Fruit fly (Drosophila melanogaster) whole organism, embryonic: ENCODE results near the gene CG17906.

ENCODE experiments used
- ATbp ChIP-seq: fragments of 200-800 bp; sonication (Bioruptor generic); optimal IDR thresholded peaks from 2 replicates; lab custom pipeline; 2017; ENCODE audit warnings: missing biosample characterization, mild to moderate bottlenecking, missing genetic modification characterization, missing genetic modification reagents
- Atf-2 ChIP-seq: fragments of 200-800 bp; sonication (Bioruptor generic); optimal IDR thresholded peaks from 2 replicates; lab custom pipeline; 2016; ENCODE audit warnings: missing biosample characterization, missing genetic modification characterization
- Bgb ChIP-seq: fragments of 200-800 bp; sonication (Bioruptor generic); IDR thresholded peaks from 2 replicates; pipeline ENCODE4 v1.3.6; 2022; ENCODE audit warnings: missing biosample characterization, missing genetic modification characterization; ENCODE audit not compliant: partially characterized antibody
- Blimp-1 ChIP-seq: fragments of 200-800 bp; sonication (Bioruptor generic); optimal IDR thresholded peaks from 3 replicates; lab custom pipeline; 2018; ENCODE audit warnings: missing biosample characterization, missing genetic modification characterization, mild to moderate bottlenecking, moderate library complexity, missing genetic modification reagents
- CG10274 ChIP-seq: fragments of 200-800 bp; sonication (Bioruptor generic); optimal IDR thresholded peaks from 3 replicates; lab custom pipeline; 2017; ENCODE audit warnings: missing biosample characterization, mild to moderate bottlenecking, missing genetic modification characterization
- CG11398 ChIP-seq: fragments of 200-800 bp; sonication (Bioruptor generic); optimal IDR thresholded peaks from 2 replicates; lab custom pipeline; 2016; ENCODE audit warnings: missing biosample characterization, missing genetic modification characterization
- CG11456 ChIP-seq: fragments of 200-800 bp; sonication (Bioruptor generic); IDR thresholded peaks from 3 replicates; pipeline ENCODE4 v1.3.6; 2022; ENCODE audit warnings: missing biosample characterization, missing genetic modification characterization
- CG11695 ChIP-seq: fragments of 200-800 bp; sonication (Bioruptor generic); IDR thresholded peaks from 3 replicates; pipeline ENCODE4 v1.3.6; 2022; ENCODE audit warnings: missing biosample characterization, missing genetic modification characterization
- CG12071 ChIP-seq: fragments of 200-800 bp; sonication (Bioruptor generic); optimal IDR thresholded peaks from 3 replicates; lab custom pipeline; 2018; ENCODE audit warnings: missing biosample characterization, mild to moderate bottlenecking, missing genetic modification characterization
- CG12659 ChIP-seq: fragments of 200-800 bp; sonication (Bioruptor generic); optimal IDR thresholded peaks from 3 replicates; lab custom pipeline; 2017; ENCODE audit warnings: mild to moderate bottlenecking, missing biosample characterization, missing genetic modification reagents, missing genetic modification characterization
- CG12769 ChIP-seq: fragments of 200-800 bp; sonication (Bioruptor generic); optimal IDR thresholded peaks from 2 replicates; lab custom pipeline; 2019; ENCODE audit warnings: missing biosample characterization, mild to moderate bottlenecking, missing genetic modification characterization, moderate library complexity
- CG13296 ChIP-seq: fragments of 200-800 bp; sonication (Bioruptor generic); optimal IDR thresholded peaks from 3 replicates; lab custom pipeline; 2018; ENCODE audit warnings: missing biosample characterization, mild to moderate bottlenecking, missing genetic modification characterization
- CG15601 ChIP-seq: fragments of 200-800 bp; sonication (Bioruptor generic); optimal IDR thresholded peaks from 3 replicates; lab custom pipeline; 2019; ENCODE audit warnings: missing biosample characterization, mild to moderate bottlenecking, missing genetic modification characterization, moderate library complexity
- CG15696 ChIP-seq: fragments of 200-800 bp; sonication (Bioruptor generic); optimal IDR thresholded peaks from 2 replicates; lab custom pipeline; 2019; ENCODE audit warnings: missing biosample characterization, mild to moderate bottlenecking, missing genetic modification characterization, moderate library complexity
- CG17186 ChIP-seq: fragments of 200-800 bp; sonication (Bioruptor generic); optimal IDR thresholded peaks from 3 replicates; lab custom pipeline; 2017; ENCODE audit warnings: missing biosample characterization, missing genetic modification reagents, missing genetic modification characterization
- CG17385 ChIP-seq: fragments of 200-800 bp; sonication (Bioruptor generic); optimal IDR thresholded peaks from 3 replicates; lab custom pipeline; 2018; ENCODE audit warnings: missing biosample characterization, mild to moderate bottlenecking, missing genetic modification characterization
- CG17568 ChIP-seq: fragments of 200-800 bp; sonication (Bioruptor generic); optimal IDR thresholded peaks from 2 replicates; lab custom pipeline; 2018; ENCODE audit warnings: missing biosample characterization, mild to moderate bottlenecking, missing genetic modification characterization, moderate library complexity
- CG2120 ChIP-seq: fragments of 200-800 bp; sonication (Bioruptor generic); optimal IDR thresholded peaks from 3 replicates; lab custom pipeline; 2016; ENCODE audit warnings: missing biosample characterization, missing genetic modification characterization
- CG30020 ChIP-seq: fragments of 200-800 bp; optimal IDR thresholded peaks from 2 replicates; lab custom pipeline; 2019; ENCODE audit warnings: missing biosample characterization, mild to moderate bottlenecking, missing genetic modification characterization, moderate library complexity
- CG3281 ChIP-seq: fragments of 200-800 bp; sonication (Bioruptor generic); optimal IDR thresholded peaks from 3 replicates; lab custom pipeline; 2017; ENCODE audit warnings: missing biosample characterization, mild to moderate bottlenecking, missing genetic modification characterization
- CG6813 ChIP-seq: fragments of 200-800 bp; sonication (Bioruptor generic); optimal IDR thresholded peaks from 2 replicates; lab custom pipeline; 2017; ENCODE audit warnings: missing biosample characterization, missing genetic modification characterization, mild to moderate bottlenecking, moderate library complexity, missing genetic modification reagents
- CG7372 ChIP-seq: fragments of 200-800 bp; sonication (Bioruptor generic); IDR thresholded peaks from 2 replicates; pipeline ENCODE4 v1.3.6; 2022; ENCODE audit warnings: missing biosample characterization, missing genetic modification characterization
- CG8089 ChIP-seq: fragments of 200-800 bp; sonication (Bioruptor generic); optimal IDR thresholded peaks from 3 replicates; lab custom pipeline; 2016; ENCODE audit warnings: missing biosample characterization, missing genetic modification characterization
- CG9876 ChIP-seq: fragments of 200-800 bp; sonication (Bioruptor generic); optimal IDR thresholded peaks from 2 replicates; lab custom pipeline; 2016; ENCODE audit warnings: missing biosample characterization, missing genetic modification characterization
- D19B ChIP-seq: fragments of 200-800 bp; sonication (Bioruptor generic); optimal IDR thresholded peaks from 2 replicates; lab custom pipeline; 2017; ENCODE audit warnings: missing biosample characterization, mild to moderate bottlenecking, missing genetic modification characterization
- Dll ChIP-seq: fragments of 200-800 bp; sonication (Bioruptor generic); IDR thresholded peaks from 4 replicates; pipeline ENCODE4 v1.3.6; 2022; ENCODE audit warnings: missing biosample characterization, missing genetic modification characterization; ENCODE audit not compliant: partially characterized antibody
- Ets97D ChIP-seq: fragments of 200-800 bp; sonication (Bioruptor generic); optimal IDR thresholded peaks from 3 replicates; lab custom pipeline; 2016; ENCODE audit warnings: missing biosample characterization, missing genetic modification characterization
- Fer1 ChIP-seq: fragments of 200-800 bp; sonication (Bioruptor generic); optimal IDR thresholded peaks from 2 replicates; lab custom pipeline; 2017; ENCODE audit warnings: missing biosample characterization, mild to moderate bottlenecking, missing genetic modification characterization
- Fer2 ChIP-seq: fragments of 200-800 bp; sonication (Bioruptor generic); optimal IDR thresholded peaks from 2 replicates; lab custom pipeline; 2018; ENCODE audit warnings: missing biosample characterization, mild to moderate bottlenecking, missing genetic modification characterization, moderate library complexity
- GATAe ChIP-seq: fragments of 200-800 bp; sonication (Bioruptor generic); conservative IDR thresholded peaks from 2 replicates; pipeline ENCODE4 v1.3.6; 2022; ENCODE audit warnings: missing biosample characterization, missing genetic modification characterization
- Lhr ChIP-seq: fragments of 200-800 bp; sonication (Bioruptor generic); optimal IDR thresholded peaks from 3 replicates; lab custom pipeline; 2017; ENCODE audit warnings: mild to moderate bottlenecking, missing biosample characterization, missing genetic modification reagents, missing genetic modification characterization
- MESR4 ChIP-seq: fragments of 200-800 bp; sonication (Bioruptor generic); optimal IDR thresholded peaks from 2 replicates; lab custom pipeline; 2018; ENCODE audit warnings: missing biosample characterization, mild to moderate bottlenecking, missing genetic modification characterization, moderate library complexity
- Mrtf ChIP-seq: fragments of 200-800 bp; sonication (Bioruptor generic); IDR thresholded peaks from 3 replicates; pipeline ENCODE4 v1.3.6; 2022; ENCODE audit warnings: missing biosample characterization, missing genetic modification characterization
- Nf-YB ChIP-seq: fragments of 200-800 bp; sonication (Bioruptor generic); optimal IDR thresholded peaks from 3 replicates; lab custom pipeline; 2019; ENCODE audit warnings: missing biosample characterization, mild to moderate bottlenecking, missing genetic modification characterization, moderate library complexity
- Pdp1 ChIP-seq, 2 experiments: fragments of 200-800 bp; sonication (Bioruptor generic); optimal IDR thresholded peaks; 3 replicates each; lab custom pipeline; 2016; ENCODE audit warnings: missing biosample characterization in 2 of 2, missing genetic modification characterization in 2 of 2, mild to moderate bottlenecking in 1 of 2, moderate library complexity in 1 of 2
- chif ChIP-seq, 2 experiments: fragments of 200-800 bp; sonication (Bioruptor generic); optimal IDR thresholded peaks; 3 replicates each; lab custom pipeline; 2016; ENCODE audit warnings: missing biosample characterization in 2 of 2, missing genetic modification characterization in 2 of 2
- dmrt99B ChIP-seq: fragments of 200-800 bp; sonication (Bioruptor generic); optimal IDR thresholded peaks from 2 replicates; lab custom pipeline; 2018; ENCODE audit warnings: missing biosample characterization, mild to moderate bottlenecking, missing genetic modification characterization, moderate library complexity
- exex ChIP-seq: fragments of 200-800 bp; sonication (Bioruptor generic); optimal IDR thresholded peaks from 4 replicates; lab custom pipeline; 2018; ENCODE audit warnings: missing biosample characterization, mild to moderate bottlenecking, missing genetic modification characterization, moderate library complexity
- gsb ChIP-seq: fragments of 200-800 bp; sonication (Bioruptor generic); IDR thresholded peaks from 2 replicates; pipeline ENCODE4 v1.3.6; 2022; ENCODE audit warnings: missing biosample characterization, missing genetic modification characterization
- her ChIP-seq: fragments of 200-800 bp; sonication (Bioruptor generic); optimal IDR thresholded peaks from 2 replicates; lab custom pipeline; 2016; ENCODE audit warnings: missing biosample characterization, missing genetic modification characterization
- lab ChIP-seq: fragments of 200-800 bp; sonication (Bioruptor generic); optimal IDR thresholded peaks from 3 replicates; lab custom pipeline; 2017; ENCODE audit warnings: missing biosample characterization, missing genetic modification characterization, mild to moderate bottlenecking, moderate library complexity, missing genetic modification reagents
- lov ChIP-seq, 2 experiments: fragments of 200-800 bp in 1 of 2; fragments of >200 bp in 1 of 2; sonication (Bioruptor generic) in 1 of 2; IDR thresholded peaks in 1 of 2; optimal IDR thresholded peaks in 1 of 2; 2 replicates in 1 of 2; 3 replicates in 1 of 2; pipeline versions ENCODE4 v1.3.6 to Lab custom; 2017 to 2022; ENCODE audit warnings: missing biosample characterization in 1 of 2, missing genetic modification characterization in 1 of 2
- mirr ChIP-seq: fragments of 200-800 bp; sonication (Bioruptor generic); optimal IDR thresholded peaks from 3 replicates; lab custom pipeline; 2018; ENCODE audit warnings: missing biosample characterization, mild to moderate bottlenecking, missing genetic modification characterization
- odd ChIP-seq: fragments of 200-800 bp; sonication (Bioruptor generic); optimal IDR thresholded peaks from 2 replicates; lab custom pipeline; 2017; ENCODE audit warnings: missing biosample characterization, mild to moderate bottlenecking, missing genetic modification characterization
- sens ChIP-seq: fragments of 200-800 bp; sonication (Bioruptor generic); peaks from one replicate; lab custom pipeline; 2016; ENCODE audit warnings: missing biosample characterization, missing genetic modification characterization
- tap ChIP-seq: fragments of 200-800 bp; optimal IDR thresholded peaks from 3 replicates; lab custom pipeline; 2019; ENCODE audit warnings: missing biosample characterization, mild to moderate bottlenecking, missing genetic modification characterization, moderate library complexity
- tin ChIP-seq: fragments of 200-800 bp; sonication (Bioruptor generic); optimal IDR thresholded peaks from 3 replicates; lab custom pipeline; 2016; ENCODE audit warnings: missing biosample characterization, missing genetic modification characterization
- usp ChIP-seq: fragments of >200 bp; optimal IDR thresholded peaks from 2 replicates; lab custom pipeline; 2017; ENCODE audit warnings: missing biosample characterization, missing genetic modification characterization
- zf30C ChIP-seq: fragments of 200-800 bp; sonication (Bioruptor generic); optimal IDR thresholded peaks from 3 replicates; lab custom pipeline; 2018; ENCODE audit warnings: missing biosample characterization, mild to moderate bottlenecking, missing genetic modification characterization

CG17906 gene

dm6 chr2L:8998237-8998636 lies 4.0 kb downstream of the CG17906 start, which contains the start of gene Try29F:
Gene Try29F, plus strand, starts transcription at chr2L:8998537.
- TF ChIP-seq Blimp-1 (no peak), CG2120 (GFP tag; lab: Kevin White, UChicago) (no peak), lov (optimal IDR thresholded peaks at IDR 0.05; lab: Kevin White, UChicago) (no peak), lov (GFP tag; IDR thresholded peaks at IDR 0.05; lab: Robert Waterston, UW) (no peak), Atf-2 (GFP tag; lab: Kevin White, UChicago) (no peak), CG11456 (GFP tag; lab: Robert Waterston, UW) (0 out of 3 replicates have a peak, but pooled peaks have one; percentile 1), Bgb (GFP tag; lab: Robert Waterston, UW) (no peak), CG12659 (GFP tag; lab: Kevin White, UChicago) (no peak), Dll (no peak), CG11398 (no peak)

- TF ChIP-seq ATbp (peak; percentile 9), CG10274 (no peak), lab (peak; percentile 18), CG17385 (peak; percentile 2), mirr (GFP tag; lab: Kevin White, UChicago) (peak; percentile 47), odd (peak; percentile 6), exex (tag; lab: Kevin White, UChicago) (peak; percentile 49), Lhr (GFP tag; lab: Kevin White, UChicago) (no peak), D19B (GFP tag; lab: Kevin White, UChicago) (peak; percentile 22), Nf-YB (no peak), chif (GFP tag; optimal IDR thresholded peaks at IDR 0.05; lab: Kevin White, UChicago) (no peak), CG11695 (no peak), zf30C (GFP tag; lab: Kevin White, UChicago) (no peak), Ets97D (GFP tag; lab: Kevin White, UChicago) (no peak), CG13296 (GFP tag; lab: Kevin White, UChicago) (peak; percentile 38), CG3281 (GFP tag; lab: Kevin White, UChicago) (peak; percentile 7), Fer2 (tag; lab: Kevin White, UChicago) (no peak), CG8089 (GFP tag; lab: Kevin White, UChicago) (no peak), CG7372 (GFP tag; lab: Robert Waterston, UW) (no peak), CG9876 (no peak), CG6813 (GFP tag; lab: Kevin White, UChicago) (peak; percentile 17), CG15696 (tag; lab: Kevin White, UChicago) (no peak), gsb (GFP tag; lab: Robert Waterston, UW) (no peak), GATAe (peak; percentile 37; the same call in 1 of the 2 replicates), CG12769 (tag; lab: Kevin White, UChicago) (peak; percentile 13), sens (GFP tag; lab: Kevin White, UChicago) (peak; percentile 42), MESR4 (GFP tag; lab: Kevin White, UChicago) (no peak), tap (tag; lab: Kevin White, UChicago) (no peak), Pdp1 (GFP tag; optimal IDR thresholded peaks at IDR 0.05; lab: Kevin White, UChicago) (peak in 1 of 2 experiments; percentile 38), CG30020 (tag; lab: Kevin White, UChicago) (no peak), CG15601 (tag; lab: Kevin White, UChicago) (no peak), CG17186 (GFP tag; lab: Kevin White, UChicago) (no peak), usp (GFP tag; lab: Kevin White, UChicago) (no peak), Fer1 (no peak), CG17568 (GFP tag; lab: Kevin White, UChicago) (peak; percentile 33), Mrtf (GFP tag; lab: Robert Waterston, UW) (no peak), her (GFP tag; lab: Kevin White, UChicago) (no peak), tin (GFP tag; lab: Kevin White, UChicago) (no peak), dmrt99B (no peak), CG12071 (peak; percentile 48)
Observed at dm6 chr2L:9010267-9010666, 16.1 kb downstream of the CG17906 start, which contains the start of gene CG9568. Gene CG9568, plus strand, starts transcription at chr2L:9010583.
